Fruit fly (Drosophila melanogaster): ENCODE results near the gene Ir62a.
A peak's percentile ranks its signal among the peaks of the same experiment; 100 is the strongest.

The Ir62a gene

DNA sequence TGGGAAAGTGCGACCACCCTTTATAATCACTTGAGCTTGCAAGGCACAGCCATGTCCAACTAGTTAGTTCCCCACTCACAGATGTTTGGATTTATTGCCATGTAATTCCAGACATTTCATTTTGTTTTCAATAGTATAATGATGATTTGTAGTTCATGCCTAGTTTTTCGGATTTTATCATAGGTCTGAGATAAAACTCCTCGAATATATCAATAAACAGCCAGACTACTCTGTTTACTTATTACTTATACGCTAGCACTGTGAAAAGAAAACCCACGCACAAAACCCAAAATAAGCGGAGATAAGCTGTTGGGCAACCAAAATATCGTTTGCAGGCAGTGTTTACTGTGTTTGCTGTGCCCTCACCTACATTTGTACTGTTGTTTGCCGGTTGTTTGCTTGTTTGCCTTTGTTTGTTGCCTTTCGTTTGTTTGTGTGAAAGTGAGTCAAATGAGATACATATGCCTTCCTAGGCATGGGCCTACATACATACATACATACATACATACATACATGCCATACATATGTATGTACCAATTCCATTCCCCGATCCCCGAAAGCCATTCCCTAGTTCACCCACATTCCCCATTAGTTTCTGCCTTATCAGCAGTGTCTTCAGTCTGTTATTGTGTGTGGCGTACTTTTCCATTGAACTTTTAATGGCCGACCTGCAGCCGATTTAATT lies 48.3 kb upstream of the Ir62a start (continued):
- TF ChIP-seq CG12769 (tag; optimal IDR thresholded peaks at IDR 0.05) = peak; percentile 50
- TF ChIP-seq CG3281 (GFP tag; optimal IDR thresholded peaks at IDR 0.05) = peak; percentile 52
- peak; percentile 65; the same call in 2 of the 3 replicates for TF ChIP-seq CG17361 (GFP tag; IDR thresholded peaks at IDR 0.05)
- 0 out of 3 replicates have a peak, but pooled peaks have one; percentile 32 for TF ChIP-seq CG2889 (GFP tag; IDR thresholded peaks at IDR 0.05)
- peak; percentile 60 for TF ChIP-seq unpg (GFP tag; optimal IDR thresholded peaks at IDR 0.05)
- TF ChIP-seq CG12744 (GFP tag; optimal IDR thresholded peaks at IDR 0.05) = peak; percentile 24
- TF ChIP-seq hkb (optimal IDR thresholded peaks at IDR 0.05) = no peak
- TF ChIP-seq hkb (GFP tag; IDR thresholded peaks at IDR 0.05) = peak; percentile 65
- peak; percentile 59 for TF ChIP-seq CG4854 (GFP tag; optimal IDR thresholded peaks at IDR 0.05)
- TF ChIP-seq CG8281 (tag; optimal IDR thresholded peaks at IDR 0.05) = peak; percentile 66
- peak; percentile 34 for TF ChIP-seq CG9817 (tag; optimal IDR thresholded peaks at IDR 0.05)
- TF ChIP-seq sqz (GFP tag; optimal IDR thresholded peaks at IDR 0.05) = peak; percentile 76
- TF ChIP-seq CG18599 (GFP tag; optimal IDR thresholded peaks at IDR 0.05) = peak; percentile 72
- TF ChIP-seq CG18619 (GFP tag; optimal IDR thresholded peaks at IDR 0.05) = peak; percentile 60
- peak; percentile 78 for TF ChIP-seq CG17359 (tag; optimal IDR thresholded peaks at IDR 0.05)
- TF ChIP-seq sug (tag; optimal IDR thresholded peaks at IDR 0.05) = peak; percentile 58
- peak; percentile 66 for TF ChIP-seq NC2α (GFP tag; optimal IDR thresholded peaks at IDR 0.05)
- peak; percentile 19 for TF ChIP-seq p53 (GFP tag; optimal IDR thresholded peaks at IDR 0.05)
- TF ChIP-seq CG34224 (GFP tag; IDR thresholded peaks at IDR 0.05; ENCODE audit: partially characterized antibody) = no peak
- peak; percentile 36 for TF ChIP-seq CG30403 (GFP tag; optimal IDR thresholded peaks at IDR 0.05)
- peak; percentile 81 for TF ChIP-seq CG10209 (GFP tag; optimal IDR thresholded peaks at IDR 0.05)
- TF ChIP-seq z (GFP tag; IDR thresholded peaks at IDR 0.05) = peak; percentile 76
- TF ChIP-seq trem (tag; optimal IDR thresholded peaks at IDR 0.05) = peak; percentile 52
- peak; percentile 54 for TF ChIP-seq sima (GFP tag; optimal IDR thresholded peaks at IDR 0.05)
- TF ChIP-seq slou (GFP tag; optimal IDR thresholded peaks at IDR 0.05) = no peak
- TF ChIP-seq Hr3 (GFP tag; optimal IDR thresholded peaks at IDR 0.05) = peak; percentile 18
- peak; percentile 48 for TF ChIP-seq CG12236 (GFP tag; optimal IDR thresholded peaks at IDR 0.05)
- no peak for TF ChIP-seq usp (GFP tag; optimal IDR thresholded peaks at IDR 0.05)
- TF ChIP-seq Oli (tag; optimal IDR thresholded peaks at IDR 0.05) = peak; percentile 64
- peak; percentile 81 for TF ChIP-seq CG8359 (GFP tag; optimal IDR thresholded peaks at IDR 0.05; ENCODE audit: borderline replicate concordance)
- TF ChIP-seq sim (GFP tag; IDR thresholded peaks at IDR 0.05) = no peak
- no peak for TF ChIP-seq Sin3A (optimal IDR thresholded peaks at IDR 0.05)
- peak; percentile 57 for TF ChIP-seq Sry-β (GFP tag; optimal IDR thresholded peaks at IDR 0.05)
- peak; percentile 79 for TF ChIP-seq gem (tag; optimal IDR thresholded peaks at IDR 0.05)
- TF ChIP-seq dimm (GFP tag; IDR thresholded peaks at IDR 0.05) = no peak
- TF ChIP-seq Tbp (GFP tag; optimal IDR thresholded peaks at IDR 0.05) = no peak
- peak; percentile 62; the same call in 1 of the 2 replicates for TF ChIP-seq CG31441 (GFP tag; IDR thresholded peaks at IDR 0.05)
- TF ChIP-seq CG8089 (GFP tag; optimal IDR thresholded peaks at IDR 0.05) = peak; percentile 72
- peak; percentile 64 for TF ChIP-seq CG12391 (tag; optimal IDR thresholded peaks at IDR 0.05)
- peak; percentile 19 for TF ChIP-seq CG10366 (GFP tag; IDR thresholded peaks at IDR 0.05)
- TF ChIP-seq rib (GFP tag; IDR thresholded peaks at IDR 0.05) = no peak
- TF ChIP-seq CG32772 (GFP tag; IDR thresholded peaks at IDR 0.05) = 0 out of 2 replicates have a peak, but pooled peaks have one; percentile 27
- peak; percentile 46 for TF ChIP-seq CG7786 (GFP tag; optimal IDR thresholded peaks at IDR 0.05)
- TF ChIP-seq gfzf (GFP tag; optimal IDR thresholded peaks at IDR 0.05) = no peak
